Fruit fly (Drosophila melanogaster) whole organism, embryonic: ENCODE data around the gene Syt12.

Source experiments
- CG10431 ChIP-seq: fragments of 200-800 bp; sonication (Bioruptor generic); optimal IDR thresholded peaks from 3 replicates; lab custom pipeline; 2018; ENCODE audit warnings: missing biosample characterization, mild to moderate bottlenecking, missing genetic modification characterization
- CG10462 ChIP-seq: fragments of 200-800 bp; sonication (Bioruptor generic); optimal IDR thresholded peaks from 2 replicates; lab custom pipeline; 2016; ENCODE audit warnings: missing biosample characterization, missing genetic modification characterization
- CG11398 ChIP-seq: fragments of 200-800 bp; sonication (Bioruptor generic); optimal IDR thresholded peaks from 2 replicates; lab custom pipeline; 2016; ENCODE audit warnings: missing biosample characterization, missing genetic modification characterization
- CG12071 ChIP-seq: fragments of 200-800 bp; sonication (Bioruptor generic); optimal IDR thresholded peaks from 3 replicates; lab custom pipeline; 2018; ENCODE audit warnings: missing biosample characterization, mild to moderate bottlenecking, missing genetic modification characterization
- CG13424 ChIP-seq: fragments of 200-800 bp; sonication (Bioruptor generic); optimal IDR thresholded peaks from 2 replicates; lab custom pipeline; 2019; ENCODE audit warnings: missing biosample characterization, mild to moderate bottlenecking, missing genetic modification characterization, moderate library complexity
- CG14667 ChIP-seq: fragments of 200-800 bp; sonication (Bioruptor generic); IDR thresholded peaks from 2 replicates; pipeline ENCODE4 v1.3.6; 2022; ENCODE audit warnings: missing biosample characterization, missing genetic modification characterization
- CG14710 ChIP-seq: fragments of 200-800 bp; sonication (Bioruptor generic); optimal IDR thresholded peaks from 3 replicates; lab custom pipeline; 2019; ENCODE audit warnings: missing biosample characterization, mild to moderate bottlenecking, missing genetic modification characterization, moderate library complexity
- CG15479 ChIP-seq: fragments of 200-800 bp; sonication (Bioruptor generic); optimal IDR thresholded peaks from 3 replicates; lab custom pipeline; 2019; ENCODE audit warnings: missing biosample characterization, mild to moderate bottlenecking, missing genetic modification characterization, moderate library complexity
- CG17328 ChIP-seq: fragments of 200-800 bp; sonication (Bioruptor generic); IDR thresholded peaks from 2 replicates; pipeline ENCODE4 v1.3.6; 2022; ENCODE audit warnings: missing biosample characterization, missing genetic modification characterization
- CG17802 ChIP-seq: fragments of 200-800 bp; sonication (Bioruptor generic); optimal IDR thresholded peaks from 2 replicates; lab custom pipeline; 2018; ENCODE audit warnings: missing biosample characterization, mild to moderate bottlenecking, missing genetic modification characterization, moderate library complexity
- CG18599 ChIP-seq: fragments of 200-800 bp; sonication (Bioruptor generic); optimal IDR thresholded peaks from 3 replicates; lab custom pipeline; 2017; ENCODE audit warnings: missing biosample characterization, missing genetic modification characterization, mild to moderate bottlenecking, moderate library complexity, missing genetic modification reagents
- CG30403 ChIP-seq: fragments of 200-800 bp; sonication (Bioruptor generic); optimal IDR thresholded peaks from 3 replicates; lab custom pipeline; 2016; ENCODE audit warnings: missing biosample characterization, missing genetic modification characterization
- CG3163 ChIP-seq: fragments of 200-800 bp; sonication (Bioruptor generic); optimal IDR thresholded peaks from 3 replicates; lab custom pipeline; 2016; ENCODE audit warnings: missing biosample characterization, missing genetic modification characterization
- CG34224 ChIP-seq: fragments of 200-800 bp; sonication (Bioruptor generic); IDR thresholded peaks from 3 replicates; pipeline ENCODE4 v1.3.6; 2022; ENCODE audit warnings: missing biosample characterization, missing genetic modification characterization; ENCODE audit not compliant: partially characterized antibody
- CG3847 ChIP-seq: fragments of 200-800 bp; sonication (Bioruptor generic); IDR thresholded peaks from 2 replicates; pipeline ENCODE4 v1.3.6; 2022; ENCODE audit warnings: missing biosample characterization, missing genetic modification characterization
- CG7928 ChIP-seq: fragments of 200-800 bp; sonication (Bioruptor generic); optimal IDR thresholded peaks from 2 replicates; lab custom pipeline; 2017; ENCODE audit warnings: missing biosample characterization, mild to moderate bottlenecking, missing genetic modification characterization
- CG8281 ChIP-seq: fragments of 200-800 bp; sonication (Bioruptor generic); optimal IDR thresholded peaks from 2 replicates; lab custom pipeline; 2018; ENCODE audit warnings: missing biosample characterization, mild to moderate bottlenecking, missing genetic modification characterization, moderate library complexity
- CG8290 ChIP-seq, 3 experiments: fragments of 200-800 bp; sonication (Bioruptor generic); optimal IDR thresholded peaks; 2 replicates each; lab custom pipeline; 2016 to 2019; ENCODE audit warnings: missing biosample characterization in 3 of 3, missing genetic modification characterization in 3 of 3, mild to moderate bottlenecking in 2 of 3, moderate library complexity in 1 of 3
- CG8388 ChIP-seq: fragments of 200-800 bp; sonication (Bioruptor generic); optimal IDR thresholded peaks from 2 replicates; lab custom pipeline; 2019; ENCODE audit warnings: missing biosample characterization, mild to moderate bottlenecking, missing genetic modification characterization, moderate library complexity
- CG8765 ChIP-seq: fragments of 200-800 bp; sonication (Bioruptor generic); IDR thresholded peaks from 2 replicates; pipeline ENCODE4 v1.3.6; 2022; ENCODE audit warnings: missing biosample characterization, missing genetic modification characterization
- Dek ChIP-seq: fragments of 200-800 bp; sonication (Bioruptor generic); optimal IDR thresholded peaks from 3 replicates; lab custom pipeline; 2019; ENCODE audit warnings: missing biosample characterization, mild to moderate bottlenecking, missing genetic modification characterization, moderate library complexity
- Dfd ChIP-seq, 2 experiments: fragments of >200 bp; optimal IDR thresholded peaks; 2 replicates each; lab custom pipeline; 2017; ENCODE audit warnings: missing biosample characterization in 2 of 2, missing genetic modification characterization in 2 of 2
- Doc3 ChIP-seq: fragments of 200-800 bp; sonication (Bioruptor generic); IDR thresholded peaks from 3 replicates; pipeline ENCODE4 v1.3.6; 2022; ENCODE audit warnings: missing biosample characterization, missing genetic modification characterization; ENCODE audit not compliant: partially characterized antibody
- ERR ChIP-seq: fragments of 200-800 bp; sonication (Bioruptor generic); optimal IDR thresholded peaks from 2 replicates; lab custom pipeline; 2016; ENCODE audit warnings: missing biosample characterization, missing genetic modification characterization
- Fer3 ChIP-seq: fragments of 200-800 bp; sonication (Bioruptor generic); optimal IDR thresholded peaks from 2 replicates; lab custom pipeline; 2018; ENCODE audit warnings: missing biosample characterization, mild to moderate bottlenecking, missing genetic modification characterization, moderate library complexity
- Hey ChIP-seq: fragments of 200-800 bp; sonication (Bioruptor generic); optimal IDR thresholded peaks from 3 replicates; lab custom pipeline; 2018; ENCODE audit warnings: missing biosample characterization, mild to moderate bottlenecking, missing genetic modification characterization
- Hr51 ChIP-seq, 2 experiments: fragments of 200-800 bp; sonication (Bioruptor generic); optimal IDR thresholded peaks; 2 replicates in 1 of 2; 3 replicates in 1 of 2; lab custom pipeline; 2016 to 2018; ENCODE audit warnings: missing biosample characterization in 2 of 2, missing genetic modification characterization in 2 of 2, mild to moderate bottlenecking in 1 of 2, moderate library complexity in 1 of 2
- Nf-YA ChIP-seq: fragments of 200-800 bp; sonication (Bioruptor generic); IDR thresholded peaks from 2 replicates; pipeline ENCODE4 v1.3.6; 2022; ENCODE audit warnings: missing biosample characterization, missing genetic modification characterization
- Optix ChIP-seq: fragments of 200-800 bp; sonication (Bioruptor generic); IDR thresholded peaks from 3 replicates; pipeline ENCODE4 v1.3.6; 2022; ENCODE audit warnings: missing biosample characterization, missing genetic modification characterization
- Stat92E ChIP-seq, 3 experiments: fragments of >200 bp in 2 of 3; fragments of 200-800 bp in 1 of 3; sonication (Bioruptor generic) in 1 of 3; optimal IDR thresholded peaks; 2 replicates each; lab custom pipeline; 2017 to 2019; ENCODE audit warnings: missing biosample characterization in 3 of 3, missing genetic modification characterization in 3 of 3, mild to moderate bottlenecking in 1 of 3, moderate library complexity in 1 of 3
- Vsx1 ChIP-seq: fragments of 200-800 bp; sonication (Bioruptor generic); optimal IDR thresholded peaks from 2 replicates; lab custom pipeline; 2017; ENCODE audit warnings: missing biosample characterization, mild to moderate bottlenecking, missing genetic modification characterization, missing genetic modification reagents
- aop ChIP-seq: fragments of 200-800 bp; sonication (Bioruptor generic); IDR thresholded peaks from 2 replicates; pipeline ENCODE4 v1.3.6; 2022; ENCODE audit warnings: missing biosample characterization, missing genetic modification characterization
- chn ChIP-seq: fragments of 200-800 bp; sonication (Bioruptor generic); optimal IDR thresholded peaks from 2 replicates; lab custom pipeline; 2016; ENCODE audit warnings: missing biosample characterization, missing genetic modification characterization
- crc ChIP-seq: fragments of 200-800 bp; sonication (Bioruptor generic); optimal IDR thresholded peaks from 2 replicates; lab custom pipeline; 2016; ENCODE audit warnings: missing biosample characterization, missing genetic modification characterization
- disco-r ChIP-seq: fragments of 200-800 bp; sonication (Bioruptor generic); optimal IDR thresholded peaks from 2 replicates; lab custom pipeline; 2016; ENCODE audit warnings: missing biosample characterization, missing genetic modification characterization
- dpn ChIP-seq, 2 experiments: fragments of 200-800 bp; sonication (Bioruptor generic); optimal IDR thresholded peaks; 3 replicates each; lab custom pipeline; 2016; ENCODE audit warnings: missing biosample characterization in 2 of 2, missing genetic modification characterization in 2 of 2
- eve ChIP-seq, 2 experiments: fragments of >200 bp; optimal IDR thresholded peaks; 2 replicates each; lab custom pipeline; 2017; ENCODE audit warnings: missing biosample characterization in 2 of 2, missing genetic modification characterization in 2 of 2
- fd96Cb ChIP-seq: fragments of 200-800 bp; sonication (Bioruptor generic); optimal IDR thresholded peaks from 2 replicates; lab custom pipeline; 2018; ENCODE audit warnings: missing biosample characterization, mild to moderate bottlenecking, missing genetic modification characterization, moderate library complexity
- fru ChIP-seq: fragments of >200 bp; optimal IDR thresholded peaks from 2 replicates; lab custom pipeline; 2017
- lab ChIP-seq: fragments of 200-800 bp; sonication (Bioruptor generic); optimal IDR thresholded peaks from 3 replicates; lab custom pipeline; 2017; ENCODE audit warnings: missing biosample characterization, missing genetic modification characterization, mild to moderate bottlenecking, moderate library complexity, missing genetic modification reagents
- nmo ChIP-seq: fragments of 200-800 bp; sonication (Bioruptor generic); optimal IDR thresholded peaks from 2 replicates; lab custom pipeline; 2018; ENCODE audit warnings: missing biosample characterization, mild to moderate bottlenecking, missing genetic modification characterization, moderate library complexity
- phol ChIP-seq: fragments of 200-800 bp; sonication (Bioruptor generic); optimal IDR thresholded peaks from 3 replicates; lab custom pipeline; 2018; ENCODE audit warnings: missing biosample characterization, mild to moderate bottlenecking, missing genetic modification characterization, moderate library complexity
- pros ChIP-seq: fragments of 200-800 bp; sonication (Bioruptor generic); optimal IDR thresholded peaks from 3 replicates; lab custom pipeline; 2019; ENCODE audit warnings: missing biosample characterization, mild to moderate bottlenecking, missing genetic modification characterization, moderate library complexity
- run ChIP-seq: fragments of 200-800 bp; sonication (Bioruptor generic); optimal IDR thresholded peaks from 3 replicates; lab custom pipeline; 2018; ENCODE audit warnings: missing biosample characterization, mild to moderate bottlenecking, missing genetic modification characterization
- sens ChIP-seq: fragments of 200-800 bp; sonication (Bioruptor generic); peaks from one replicate; lab custom pipeline; 2016; ENCODE audit warnings: missing biosample characterization, missing genetic modification characterization
- stc ChIP-seq: fragments of 200-800 bp; sonication (Bioruptor generic); IDR thresholded peaks from 2 replicates; pipeline ENCODE4 v1.3.6; 2022; ENCODE audit warnings: missing biosample characterization, missing genetic modification characterization
- tap ChIP-seq: fragments of 200-800 bp; optimal IDR thresholded peaks from 3 replicates; lab custom pipeline; 2019; ENCODE audit warnings: missing biosample characterization, mild to moderate bottlenecking, missing genetic modification characterization, moderate library complexity
- unc-4 ChIP-seq: fragments of 200-800 bp; sonication (Bioruptor generic); IDR thresholded peaks from 2 replicates; pipeline ENCODE4 v1.3.6; 2022; ENCODE audit warnings: missing biosample characterization, missing genetic modification characterization; ENCODE audit not compliant: partially characterized antibody
- usp ChIP-seq: fragments of >200 bp; optimal IDR thresholded peaks from 2 replicates; lab custom pipeline; 2017; ENCODE audit warnings: missing biosample characterization, missing genetic modification characterization
- wor ChIP-seq: fragments of 200-800 bp; sonication (Bioruptor generic); IDR thresholded peaks from 2 replicates; pipeline ENCODE4 v1.3.6; 2022; ENCODE audit warnings: missing biosample characterization, missing genetic modification characterization

The Syt12 gene

DNA sequence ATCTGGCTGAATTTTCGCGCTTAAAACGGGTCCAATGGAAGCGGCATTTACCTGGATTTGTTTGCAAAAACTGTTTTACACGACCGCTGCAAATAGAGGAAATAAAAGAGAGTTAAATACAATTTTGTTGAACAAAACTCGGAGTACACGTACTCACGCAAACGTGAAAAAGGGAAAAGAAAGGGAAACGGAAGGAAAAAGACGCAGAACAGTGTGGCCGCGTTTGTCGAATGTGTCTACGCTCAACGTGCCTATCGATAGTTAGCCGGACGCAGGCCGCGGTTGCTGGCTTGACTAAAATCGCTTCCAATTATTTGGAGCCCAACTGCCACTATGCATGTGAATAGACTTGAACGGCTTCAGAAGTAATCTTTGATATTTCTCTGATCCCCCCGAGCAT lies 21.6 kb upstream of the Syt12 start, which contains the start of gene RpS15Aa (continued):
- TF ChIP-seq nmo (GFP tag; lab: Kevin White, UChicago), result peak; percentile 46
- peak; percentile 56 for TF ChIP-seq crc
- peak; percentile 93 for TF ChIP-seq sens (GFP tag; lab: Kevin White, UChicago)
- TF ChIP-seq stc (GFP tag; lab: Robert Waterston, UW), result peak; percentile 68
- TF ChIP-seq CG8281, result peak; percentile 15
- TF ChIP-seq dpn (GFP tag; optimal IDR thresholded peaks at IDR 0.05; lab: Kevin White, UChicago), result peak; percentile 34 to 79
- no peak for TF ChIP-seq Doc3 (GFP tag; lab: Robert Waterston, UW)
- TF ChIP-seq ERR (GFP tag; lab: Kevin White, UChicago), result peak; percentile 37
- peak; percentile 36 for TF ChIP-seq Dek (tag; lab: Kevin White, UChicago)
- TF ChIP-seq run (tag; lab: Kevin White, UChicago), result peak; percentile 38
- no peak for TF ChIP-seq pros
- TF ChIP-seq disco-r (GFP tag; lab: Kevin White, UChicago), result peak; percentile 60
- TF ChIP-seq Nf-YA (GFP tag; lab: Robert Waterston, UW), result peak; percentile 66
- peak; percentile 46 for TF ChIP-seq CG8290 (GFP tag; optimal IDR thresholded peaks at IDR 0.05; lab: Kevin White, UChicago)
- TF ChIP-seq CG8290 (tag; optimal IDR thresholded peaks at IDR 0.05; lab: Kevin White, UChicago), result peak in 1 of 2 experiments; percentile 90
- TF ChIP-seq CG11398, result peak; percentile 76
- TF ChIP-seq wor (GFP tag; lab: Robert Waterston, UW), result no peak
- TF ChIP-seq CG7928 (GFP tag; lab: Kevin White, UChicago), result peak; percentile 28
- peak; percentile 81 for TF ChIP-seq CG10431 (GFP tag; lab: Kevin White, UChicago)
- peak; percentile 58 for TF ChIP-seq tap (tag; lab: Kevin White, UChicago)
- no peak for TF ChIP-seq Dfd (GFP tag; optimal IDR thresholded peaks at IDR 0.05; lab: Kevin White, UChicago)
- peak; percentile 89 for TF ChIP-seq lab (GFP tag; lab: Kevin White, UChicago)
- peak; percentile 69 for TF ChIP-seq Optix (GFP tag; lab: Robert Waterston, UW)
- no peak for TF ChIP-seq fru (lab: Kevin White, UChicago)
- TF ChIP-seq Fer3 (tag; lab: Kevin White, UChicago), result peak; percentile 69
- no peak for TF ChIP-seq fd96Cb (tag; lab: Kevin White, UChicago)
- peak; percentile 34 to 67 for TF ChIP-seq Hr51 (GFP tag; optimal IDR thresholded peaks at IDR 0.05; lab: Kevin White, UChicago)
- peak; percentile 37 for TF ChIP-seq CG13424 (tag; lab: Kevin White, UChicago)
- peak; percentile 46 for TF ChIP-seq chn
- peak; percentile 40 for TF ChIP-seq unc-4 (GFP tag; lab: Robert Waterston, UW)
- peak; percentile 37 for TF ChIP-seq CG14710
- TF ChIP-seq Vsx1 (GFP tag; lab: Kevin White, UChicago), result peak; percentile 54
- TF ChIP-seq CG8388, result peak; percentile 41
- peak; percentile 61 for TF ChIP-seq CG3163 (GFP tag; lab: Kevin White, UChicago)
- TF ChIP-seq Stat92E (GFP tag; optimal IDR thresholded peaks at IDR 0.05; lab: Kevin White, UChicago), result no peak
- TF ChIP-seq aop, result 0 out of 2 replicates have a peak, but pooled peaks have one; percentile 36
- peak; percentile 69 for TF ChIP-seq Hey (tag; lab: Kevin White, UChicago)
- TF ChIP-seq CG17802 (tag; lab: Kevin White, UChicago), result peak; percentile 69
- peak; percentile 65 for TF ChIP-seq CG18599
- peak; percentile 68 for TF ChIP-seq phol
- peak; percentile 70 for TF ChIP-seq CG14667 (GFP tag; lab: Robert Waterston, UW)
- TF ChIP-seq CG10462, result no peak
- TF ChIP-seq usp (GFP tag; lab: Kevin White, UChicago), result no peak
- peak; percentile 87 for TF ChIP-seq CG17328 (GFP tag; lab: Robert Waterston, UW)
- TF ChIP-seq eve (GFP tag; optimal IDR thresholded peaks at IDR 0.05; lab: Kevin White, UChicago), result no peak
- TF ChIP-seq CG34224 (GFP tag; lab: Robert Waterston, UW), result peak; percentile 11
- peak; percentile 82 for TF ChIP-seq CG3847 (GFP tag; lab: Robert Waterston, UW)
- no peak for TF ChIP-seq CG15479 (GFP tag; lab: Kevin White, UChicago)
- TF ChIP-seq CG30403, result peak; percentile 44
- peak; percentile 56; the same call in 1 of the 2 replicates for TF ChIP-seq CG8765 (GFP tag; lab: Robert Waterston, UW)
- TF ChIP-seq CG12071 (GFP tag; lab: Kevin White, UChicago), result peak; percentile 76
